Worm (Caenorhabditis elegans): Measurements from ENCODE around the gene EEED8.13.

DNA sequence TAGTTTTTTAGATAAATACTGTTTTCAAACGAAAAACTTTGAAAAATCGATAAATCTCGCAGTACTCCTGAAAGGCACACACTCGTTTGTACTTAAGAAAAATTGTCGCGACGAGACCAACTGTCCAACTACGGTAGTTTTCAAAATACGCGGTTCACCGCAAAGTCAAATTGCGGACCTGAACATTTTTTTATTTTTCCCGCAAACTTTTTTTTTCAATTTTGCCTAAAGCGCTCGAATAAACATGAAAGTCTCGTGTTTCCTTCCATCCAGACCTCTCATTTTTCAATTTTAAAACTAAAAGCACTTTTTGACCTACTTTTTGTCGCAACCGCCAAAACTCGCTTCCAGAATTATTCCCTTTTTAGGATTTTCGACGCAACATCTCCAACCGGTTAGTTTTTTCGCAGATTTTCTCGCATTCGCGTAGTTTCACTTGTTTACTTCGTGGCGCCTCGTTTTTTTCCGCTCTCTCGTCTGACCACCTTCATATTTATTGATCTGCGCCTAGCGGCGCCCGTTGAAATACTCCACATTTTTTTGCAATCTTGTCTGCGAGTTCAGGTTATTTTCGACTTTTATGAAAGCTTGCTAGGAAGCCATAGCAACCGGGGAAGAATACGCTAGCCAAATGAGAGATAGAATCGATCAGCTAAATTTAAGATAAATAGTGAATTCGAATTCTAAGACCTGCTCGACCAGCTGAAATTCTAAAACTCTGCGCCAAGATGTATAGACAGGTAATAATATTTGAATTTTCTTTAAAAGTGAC is 34.7 kb downstream of the EEED8.13 start, which contains the start of gene prdx-2:
- TF ChIP-seq ama-1 (optimal IDR thresholded peaks at IDR 0.05) (no peak), lin-13 (GFP tag; optimal IDR thresholded peaks at IDR 0.05) (no peak), ztf-1 (GFP tag; conservative IDR thresholded peaks at IDR 0.05) (no peak), mdl-1 (tag; optimal IDR thresholded peaks at IDR 0.05) (no peak), nhr-23 (tag; optimal IDR thresholded peaks at IDR 0.05) (no peak), lin-11 (tag; optimal IDR thresholded peaks at IDR 0.05) (peak; percentile 16), snpc-4 (tag; optimal IDR thresholded peaks at IDR 0.05) (no peak), ztf-11 (tag; optimal IDR thresholded peaks at IDR 0.05) (no peak), F13H6.1 (tag; optimal IDR thresholded peaks at IDR 0.05) (no peak), C34F6.9 (tag; optimal IDR thresholded peaks at IDR 0.05) (no peak)

Data from whole organism, L2 larva.